Worm (Caenorhabditis elegans): Measurements from ENCODE around the gene C26E1.1.

ce11 chrV:13258909-13259361 lies 38.4 kb upstream of the C26E1.1 start, which contains the start of gene C34D1.4:
- TF ChIP-seq unc-62 (GFP tag; optimal IDR thresholded peaks at IDR 0.05) (no peak), flh-1 (GFP tag; optimal IDR thresholded peaks at IDR 0.05) (no peak), blmp-1 (tag; optimal IDR thresholded peaks at IDR 0.05) (no peak), mep-1 (tag; optimal IDR thresholded peaks at IDR 0.05) (no peak)

Data from whole organism, mixed stage, embryonic.